Fruit fly (Drosophila melanogaster) whole organism, embryonic: ENCODE data around the gene Nrd1.

Experiments
- Bgb ChIP-seq: fragments of 200-800 bp; sonication (Bioruptor generic); IDR thresholded peaks from 2 replicates; pipeline ENCODE4 v1.3.6; 2022; ENCODE audit warnings: missing biosample characterization, missing genetic modification characterization; ENCODE audit not compliant: partially characterized antibody
- BtbVII ChIP-seq: fragments of 200-800 bp; sonication (Bioruptor generic); optimal IDR thresholded peaks from 3 replicates; lab custom pipeline; 2017; ENCODE audit warnings: missing biosample characterization, mild to moderate bottlenecking, missing genetic modification characterization
- CG10979 ChIP-seq: fragments of 200-800 bp; sonication (Bioruptor generic); optimal IDR thresholded peaks from 2 replicates; lab custom pipeline; 2018; ENCODE audit warnings: missing biosample characterization, mild to moderate bottlenecking, missing genetic modification characterization, moderate library complexity
- CG11560 ChIP-seq: fragments of 200-800 bp; sonication (Bioruptor generic); IDR thresholded peaks from 3 replicates; pipeline ENCODE4 v1.3.6; 2022; ENCODE audit warnings: missing biosample characterization, missing genetic modification characterization
- CG11696 ChIP-seq: fragments of 200-800 bp; sonication (Bioruptor generic); IDR thresholded peaks from 2 replicates; pipeline ENCODE4 v1.3.6; 2022; ENCODE audit warnings: missing biosample characterization, missing genetic modification characterization
- CG12219 ChIP-seq: fragments of 200-800 bp; sonication (Bioruptor generic); optimal IDR thresholded peaks from 3 replicates; lab custom pipeline; 2018; ENCODE audit warnings: missing biosample characterization, mild to moderate bottlenecking, missing genetic modification characterization
- CG1233 ChIP-seq: fragments of 200-800 bp; sonication (Bioruptor generic); optimal IDR thresholded peaks from 4 replicates; lab custom pipeline; 2018; ENCODE audit warnings: missing biosample characterization, mild to moderate bottlenecking, missing genetic modification characterization
- CG12769 ChIP-seq: fragments of 200-800 bp; sonication (Bioruptor generic); optimal IDR thresholded peaks from 2 replicates; lab custom pipeline; 2019; ENCODE audit warnings: missing biosample characterization, mild to moderate bottlenecking, missing genetic modification characterization, moderate library complexity
- CG13894 ChIP-seq: fragments of 200-800 bp; sonication (Bioruptor generic); optimal IDR thresholded peaks from 3 replicates; lab custom pipeline; 2018; ENCODE audit warnings: missing biosample characterization, mild to moderate bottlenecking, missing genetic modification characterization, moderate library complexity
- CG15479 ChIP-seq: fragments of 200-800 bp; sonication (Bioruptor generic); optimal IDR thresholded peaks from 3 replicates; lab custom pipeline; 2019; ENCODE audit warnings: missing biosample characterization, mild to moderate bottlenecking, missing genetic modification characterization, moderate library complexity
- CG1647 ChIP-seq: fragments of 200-800 bp; sonication (Bioruptor generic); optimal IDR thresholded peaks from 3 replicates; lab custom pipeline; 2016; ENCODE audit warnings: missing biosample characterization, missing genetic modification characterization
- CG17186 ChIP-seq: fragments of 200-800 bp; sonication (Bioruptor generic); optimal IDR thresholded peaks from 3 replicates; lab custom pipeline; 2017; ENCODE audit warnings: missing biosample characterization, missing genetic modification reagents, missing genetic modification characterization
- CG18599 ChIP-seq: fragments of 200-800 bp; sonication (Bioruptor generic); optimal IDR thresholded peaks from 3 replicates; lab custom pipeline; 2017; ENCODE audit warnings: missing biosample characterization, missing genetic modification characterization, mild to moderate bottlenecking, moderate library complexity, missing genetic modification reagents
- CG32532 ChIP-seq: fragments of 200-800 bp; sonication (Bioruptor generic); IDR thresholded peaks from 2 replicates; pipeline ENCODE4 v1.3.6; 2022; ENCODE audit warnings: missing biosample characterization, missing genetic modification characterization
- CG3407 ChIP-seq: fragments of 200-800 bp; sonication (Bioruptor generic); optimal IDR thresholded peaks from 2 replicates; lab custom pipeline; 2018; ENCODE audit warnings: missing biosample characterization, mild to moderate bottlenecking, missing genetic modification characterization
- CG3847 ChIP-seq: fragments of 200-800 bp; sonication (Bioruptor generic); IDR thresholded peaks from 2 replicates; pipeline ENCODE4 v1.3.6; 2022; ENCODE audit warnings: missing biosample characterization, missing genetic modification characterization
- CG43689 ChIP-seq: fragments of 200-800 bp; sonication (Bioruptor generic); IDR thresholded peaks from 2 replicates; pipeline ENCODE4 v1.3.6; 2022; ENCODE audit warnings: missing biosample characterization, missing genetic modification characterization
- CG5180 ChIP-seq: fragments of 200-800 bp; sonication (Bioruptor generic); optimal IDR thresholded peaks from 3 replicates; lab custom pipeline; 2017; ENCODE audit warnings: missing biosample characterization, missing genetic modification characterization, mild to moderate bottlenecking, moderate library complexity, missing genetic modification reagents
- CG6654 ChIP-seq: fragments of 200-800 bp; sonication (Bioruptor generic); optimal IDR thresholded peaks from 2 replicates; lab custom pipeline; 2017; ENCODE audit warnings: missing biosample characterization, mild to moderate bottlenecking, missing genetic modification characterization
- CG7372 ChIP-seq: fragments of 200-800 bp; sonication (Bioruptor generic); IDR thresholded peaks from 2 replicates; pipeline ENCODE4 v1.3.6; 2022; ENCODE audit warnings: missing biosample characterization, missing genetic modification characterization
- CG7928 ChIP-seq: fragments of 200-800 bp; sonication (Bioruptor generic); optimal IDR thresholded peaks from 2 replicates; lab custom pipeline; 2017; ENCODE audit warnings: missing biosample characterization, mild to moderate bottlenecking, missing genetic modification characterization
- CG8388 ChIP-seq: fragments of 200-800 bp; sonication (Bioruptor generic); optimal IDR thresholded peaks from 2 replicates; lab custom pipeline; 2019; ENCODE audit warnings: missing biosample characterization, mild to moderate bottlenecking, missing genetic modification characterization, moderate library complexity
- CG8924 ChIP-seq: fragments of 200-800 bp; optimal IDR thresholded peaks from 3 replicates; lab custom pipeline; 2019; ENCODE audit warnings: missing biosample characterization, mild to moderate bottlenecking, missing genetic modification characterization, moderate library complexity
- CG9797 ChIP-seq: fragments of 200-800 bp; sonication (Bioruptor generic); optimal IDR thresholded peaks from 3 replicates; lab custom pipeline; 2018; ENCODE audit warnings: missing biosample characterization, mild to moderate bottlenecking, missing genetic modification characterization
- Chrac-16 ChIP-seq: fragments of 200-800 bp; sonication (Bioruptor generic); optimal IDR thresholded peaks from 3 replicates; lab custom pipeline; 2016; ENCODE audit warnings: missing biosample characterization, missing genetic modification characterization
- CkIIα-i1 ChIP-seq: fragments of 200-800 bp; sonication (Bioruptor generic); IDR thresholded peaks from 2 replicates; pipeline ENCODE4 v1.3.6; 2022; ENCODE audit warnings: missing biosample characterization, missing genetic modification characterization
- Deaf1 ChIP-seq: fragments of 200-800 bp; optimal IDR thresholded peaks from 3 replicates; lab custom pipeline; 2019; ENCODE audit warnings: missing biosample characterization, mild to moderate bottlenecking, missing genetic modification characterization, moderate library complexity
- Hsf ChIP-seq: fragments of 200-800 bp; sonication (Bioruptor generic); optimal IDR thresholded peaks from 3 replicates; lab custom pipeline; 2016; ENCODE audit warnings: missing biosample characterization, missing genetic modification characterization
- Myb ChIP-seq: fragments of 200-800 bp; sonication (Bioruptor generic); optimal IDR thresholded peaks from 2 replicates; lab custom pipeline; 2016; ENCODE audit warnings: missing biosample characterization, missing genetic modification characterization
- Ptx1 ChIP-seq: fragments of 200-800 bp; sonication (Bioruptor generic); IDR thresholded peaks from 2 replicates; pipeline ENCODE4 v1.3.6; 2022; ENCODE audit warnings: missing biosample characterization, missing genetic modification characterization
- Ravus ChIP-seq: fragments of 200-800 bp; sonication (Bioruptor generic); IDR thresholded peaks from 2 replicates; pipeline ENCODE4 v1.3.6; 2022; ENCODE audit warnings: missing biosample characterization, missing genetic modification characterization
- Rfx ChIP-seq: fragments of 200-800 bp; sonication (Bioruptor generic); IDR thresholded peaks from 2 replicates; pipeline ENCODE4 v1.3.6; 2022; ENCODE audit warnings: missing biosample characterization, missing genetic modification characterization
- Ssrp ChIP-seq: fragments of 200-800 bp; sonication (Bioruptor generic); optimal IDR thresholded peaks from 2 replicates; lab custom pipeline; 2018; ENCODE audit warnings: missing biosample characterization, mild to moderate bottlenecking, missing genetic modification characterization, moderate library complexity
- br ChIP-seq: fragments of >200 bp; optimal IDR thresholded peaks from 2 replicates; lab custom pipeline; 2017
- dm ChIP-seq: fragments of 200-800 bp; sonication (Bioruptor generic); optimal IDR thresholded peaks from 3 replicates; lab custom pipeline; 2016; ENCODE audit warnings: missing biosample characterization, missing genetic modification characterization
- dysf ChIP-seq: fragments of 200-800 bp; sonication (Bioruptor generic); IDR thresholded peaks from 3 replicates; pipeline ENCODE4 v1.3.6; 2022; ENCODE audit warnings: missing biosample characterization, missing genetic modification characterization
- gce ChIP-seq: fragments of 200-800 bp; sonication (Bioruptor generic); IDR thresholded peaks from 3 replicates; pipeline ENCODE4 v1.3.6; 2022; ENCODE audit warnings: missing biosample characterization, missing genetic modification characterization
- grn ChIP-seq: fragments of 200-800 bp; sonication (Bioruptor generic); optimal IDR thresholded peaks from 3 replicates; lab custom pipeline; 2017; ENCODE audit warnings: missing biosample characterization, missing genetic modification characterization
- h ChIP-seq: fragments of >200 bp; optimal IDR thresholded peaks from 2 replicates; lab custom pipeline; 2017
- luna ChIP-seq: fragments of 200-800 bp; sonication (Bioruptor generic); optimal IDR thresholded peaks from 2 replicates; lab custom pipeline; 2016; ENCODE audit warnings: missing biosample characterization, missing genetic modification characterization
- oc ChIP-seq: fragments of 200-800 bp; sonication (Bioruptor generic); optimal IDR thresholded peaks from 2 replicates; lab custom pipeline; 2018; ENCODE audit warnings: missing biosample characterization, mild to moderate bottlenecking, missing genetic modification characterization, moderate library complexity
- pfk ChIP-seq: fragments of 200-800 bp; sonication (Bioruptor generic); optimal IDR thresholded peaks from 2 replicates; lab custom pipeline; 2018; ENCODE audit warnings: missing biosample characterization, mild to moderate bottlenecking, missing genetic modification characterization, moderate library complexity
- pita ChIP-seq: fragments of 200-800 bp; sonication (Bioruptor generic); optimal IDR thresholded peaks from 2 replicates; lab custom pipeline; 2017; ENCODE audit warnings: missing biosample characterization, mild to moderate bottlenecking, missing genetic modification characterization
- prd ChIP-seq, 3 experiments: fragments of >200 bp in 2 of 3; fragments of 200-800 bp in 1 of 3; sonication (Bioruptor generic) in 1 of 3; optimal IDR thresholded peaks in 2 of 3; IDR thresholded peaks in 1 of 3; 2 replicates in 2 of 3; 3 replicates in 1 of 3; pipeline versions ENCODE4 v1.3.6 to Lab custom; 2017 to 2022; ENCODE audit warnings: missing biosample characterization in 1 of 3, missing genetic modification characterization in 1 of 3
- pros ChIP-seq: fragments of 200-800 bp; sonication (Bioruptor generic); optimal IDR thresholded peaks from 3 replicates; lab custom pipeline; 2019; ENCODE audit warnings: missing biosample characterization, mild to moderate bottlenecking, missing genetic modification characterization, moderate library complexity
- rib ChIP-seq: fragments of 200-800 bp; sonication (Bioruptor generic); IDR thresholded peaks from 2 replicates; pipeline ENCODE4 v1.3.6; 2022; ENCODE audit warnings: missing biosample characterization, missing genetic modification characterization
- row ChIP-seq: fragments of 200-800 bp; sonication (Bioruptor generic); IDR thresholded peaks from 3 replicates; pipeline ENCODE4 v1.3.6; 2022; ENCODE audit warnings: missing biosample characterization, missing genetic modification characterization
- salm ChIP-seq: fragments of 200-800 bp; sonication (Bioruptor generic); optimal IDR thresholded peaks from 2 replicates; lab custom pipeline; 2018; ENCODE audit warnings: missing biosample characterization, mild to moderate bottlenecking, missing genetic modification characterization
- sens-2 ChIP-seq: fragments of 200-800 bp; sonication (Bioruptor generic); IDR thresholded peaks from 2 replicates; pipeline ENCODE4 v1.3.6; 2022; ENCODE audit warnings: missing biosample characterization, missing genetic modification characterization
- stc ChIP-seq: fragments of 200-800 bp; sonication (Bioruptor generic); IDR thresholded peaks from 2 replicates; pipeline ENCODE4 v1.3.6; 2022; ENCODE audit warnings: missing biosample characterization, missing genetic modification characterization
- sug ChIP-seq: fragments of 200-800 bp; optimal IDR thresholded peaks from 2 replicates; lab custom pipeline; 2019; ENCODE audit warnings: missing biosample characterization, mild to moderate bottlenecking, missing genetic modification characterization, moderate library complexity
- tup ChIP-seq: fragments of 200-800 bp; sonication (Bioruptor generic); optimal IDR thresholded peaks from 2 replicates; lab custom pipeline; 2016; ENCODE audit warnings: missing biosample characterization, mild to moderate bottlenecking, missing genetic modification characterization, moderate library complexity

Gene Nrd1

DNA sequence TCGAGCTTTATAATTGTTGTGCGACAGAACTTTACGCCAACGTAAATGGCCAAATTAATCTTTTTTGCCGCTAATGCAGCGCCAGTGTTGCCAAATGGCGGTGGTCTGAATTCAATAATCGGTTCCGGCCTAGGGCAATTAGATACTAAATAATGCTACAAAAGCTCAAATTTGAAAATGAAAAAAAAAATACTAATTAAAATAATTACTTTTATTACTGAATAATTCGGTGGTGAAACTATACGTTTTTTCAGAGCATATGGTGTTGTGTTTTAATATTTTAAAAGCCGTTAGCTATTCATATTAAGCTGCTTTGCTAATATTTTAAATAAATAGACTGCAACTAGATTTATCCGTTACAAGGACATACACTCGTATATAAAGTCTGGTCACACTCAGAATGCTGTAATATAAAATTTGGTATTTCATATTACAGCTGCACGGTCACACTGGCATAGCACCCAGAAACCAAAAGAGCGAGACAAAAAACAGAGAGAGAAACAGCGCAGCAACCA is 52.2 kb downstream of the Nrd1 start, which contains the start of the genes CG1578 and rudhira (continued):
- TF ChIP-seq CG12219 (GFP tag; lab: Kevin White, UChicago) (no peak), CG10979 (tag; lab: Kevin White, UChicago) (no peak), CG18599 (no peak), Hsf (GFP tag; lab: Kevin White, UChicago) (no peak), prd (optimal IDR thresholded peaks at IDR 0.05; lab: Kevin White, UChicago) (no peak), prd (GFP tag; IDR thresholded peaks at IDR 0.05; lab: Robert Waterston, UW) (0 out of 3 replicates have a peak, but pooled peaks have one; percentile 12), Rfx (no peak), row (GFP tag; lab: Robert Waterston, UW) (peak; percentile 21), Chrac-16 (no peak), luna (GFP tag; lab: Kevin White, UChicago) (no peak), Myb (peak; percentile 52), Deaf1 (tag; lab: Kevin White, UChicago) (no peak), dm (no peak), CG8924 (tag; lab: Kevin White, UChicago) (no peak), CG17186 (GFP tag; lab: Kevin White, UChicago) (no peak), CG3407 (GFP tag; lab: Kevin White, UChicago) (no peak), grn (no peak), CG15479 (GFP tag; lab: Kevin White, UChicago) (no peak), CkIIα-i1 (GFP tag; lab: Robert Waterston, UW) (no peak), h (lab: Kevin White, UChicago) (no peak), Ptx1 (no peak), oc (no peak), CG3847 (GFP tag; lab: Robert Waterston, UW) (0 out of 2 replicates have a peak, but pooled peaks have one; percentile 31), CG11696 (GFP tag; lab: Robert Waterston, UW) (no peak), CG12769 (tag; lab: Kevin White, UChicago) (no peak), Ravus (GFP tag; lab: Robert Waterston, UW) (no peak), stc (GFP tag; lab: Robert Waterston, UW) (no peak), BtbVII (GFP tag; lab: Kevin White, UChicago) (no peak), tup (no peak), br (no peak), CG5180 (GFP tag; lab: Kevin White, UChicago) (no peak), CG13894 (tag; lab: Kevin White, UChicago) (no peak), CG1233 (GFP tag; lab: Kevin White, UChicago) (no peak), CG43689 (GFP tag; lab: Robert Waterston, UW) (no peak), dysf (GFP tag; lab: Robert Waterston, UW) (no peak), pros (GFP tag; lab: Kevin White, UChicago) (no peak), CG8388 (GFP tag; lab: Kevin White, UChicago) (no peak), rib (GFP tag; lab: Robert Waterston, UW) (0 out of 2 replicates have a peak, but pooled peaks have one; percentile 24), sug (no peak), salm (tag; lab: Kevin White, UChicago) (no peak), CG1647 (GFP tag; lab: Kevin White, UChicago) (no peak), pfk (GFP tag; lab: Kevin White, UChicago) (no peak), Ssrp (tag; lab: Kevin White, UChicago) (no peak), Bgb (peak; percentile 6; the same call in 1 of the 2 replicates), CG9797 (GFP tag; lab: Kevin White, UChicago) (peak; percentile 82), gce (no peak), CG7928 (no peak), CG11560 (no peak), CG6654 (GFP tag; lab: Kevin White, UChicago) (no peak), CG7372 (GFP tag; lab: Robert Waterston, UW) (no peak), pita (no peak), CG32532 (no peak), sens-2 (GFP tag; lab: Robert Waterston, UW) (no peak)
